Worm (Caenorhabditis elegans) whole organism, L4/young adult: ENCODE measurements around the gene F31F7.2.
A peak's percentile ranks its signal among the peaks of the same experiment; 100 is the strongest.

Experiments used
- W03F9.2 ChIP-seq: fragments of 150-350 bp; optimal IDR thresholded peaks from 2 replicates; lab custom pipeline; 2014; ENCODE audit warnings: missing biosample characterization, missing genetic modification characterization
- him-1 ChIP-seq: sonication (generic microtip); optimal IDR thresholded peaks from 2 replicates; lab custom pipeline; 2016; ENCODE audit warnings: missing genotype, missing genetic modification reagents, missing genetic modification characterization, missing compliant biosample characterization

- TF ChIP-seq him-1 (peak; percentile 92), W03F9.2 (tag; lab: Kevin White, UChicago) (peak; percentile 64)
Observed at ce11 chrV:6267237-6267812, 3.3 kb upstream of the F31F7.2 start, which contains the start of gene mrck-1.
